Worm (Caenorhabditis elegans) whole organism, L3 larva: ENCODE data around the gene nck-1.

Experiments used
- aly-2 ChIP-seq: fragments of 150-350 bp; optimal IDR thresholded peaks from 2 replicates; lab custom pipeline; 2014; ENCODE audit warnings: missing biosample characterization, missing genetic modification characterization
- ama-1 ChIP-seq: fragments of 150-350 bp; optimal IDR thresholded peaks from 2 replicates; lab custom pipeline; 2018
- ceh-82 ChIP-seq: fragments of 150-350 bp; optimal IDR thresholded peaks from 2 replicates; lab custom pipeline; 2014; ENCODE audit warnings: missing biosample characterization, missing genetic modification characterization
- egl-5 ChIP-seq: fragments of 150-350 bp; optimal IDR thresholded peaks from 2 replicates; lab custom pipeline; 2017; ENCODE audit warnings: missing biosample characterization, missing genetic modification reagents, missing genetic modification characterization, inconsistent platforms
- elt-2 ChIP-seq: sonication (generic microtip); optimal IDR thresholded peaks from 2 replicates; lab custom pipeline; 2016; ENCODE audit warnings: missing genetic modification reagents, mild to moderate bottlenecking, missing genetic modification characterization, missing compliant biosample characterization
- elt-3 ChIP-seq, 3 experiments: fragments of 150-350 bp in 1 of 3; sonication (generic microtip) in 2 of 3; optimal IDR thresholded peaks; 2 replicates in 2 of 3; 4 replicates in 1 of 3; lab custom pipeline; 2014 to 2017; ENCODE audit warnings: missing biosample characterization in 3 of 3, missing genetic modification characterization in 3 of 3
- eor-1 ChIP-seq, 2 experiments: fragments of 150-350 bp; optimal IDR thresholded peaks; 2 replicates each; lab custom pipeline; 2014 to 2018; ENCODE audit warnings: missing biosample characterization in 2 of 2, missing genetic modification characterization in 2 of 2
- fkh-10 ChIP-seq: sonication (generic microtip); optimal IDR thresholded peaks from 2 replicates; lab custom pipeline; 2017; ENCODE audit warnings: missing biosample characterization, missing genetic modification reagents, missing genetic modification characterization
- fos-1 ChIP-seq: fragments of 150-350 bp; optimal IDR thresholded peaks from 2 replicates; lab custom pipeline; 2014; ENCODE audit warnings: missing biosample characterization, missing genetic modification characterization
- hmg-11 ChIP-seq: sonication (generic microtip); optimal IDR thresholded peaks from 2 replicates; lab custom pipeline; 2016; ENCODE audit warnings: missing genetic modification characterization, missing compliant biosample characterization
- lin-15B ChIP-seq: fragments of 150-350 bp; optimal IDR thresholded peaks from 2 replicates; lab custom pipeline; 2014; ENCODE audit warnings: missing biosample characterization, missing genetic modification characterization
- lin-39 ChIP-seq: fragments of 150-350 bp; optimal IDR thresholded peaks from 2 replicates; lab custom pipeline; 2018; ENCODE audit warnings: missing biosample characterization, missing genetic modification reagents, missing genetic modification characterization
- lsy-12 ChIP-seq: sonication (generic microtip); optimal IDR thresholded peaks from 2 replicates; lab custom pipeline; 2016; ENCODE audit warnings: mild to moderate bottlenecking, missing genetic modification characterization, missing compliant biosample characterization
- mdl-1 ChIP-seq: fragments of 150-350 bp; optimal IDR thresholded peaks from 2 replicates; lab custom pipeline; 2014; ENCODE audit warnings: missing biosample characterization, missing genetic modification characterization
- mml-1 ChIP-seq: fragments of 150-350 bp; sonication (generic microtip); optimal IDR thresholded peaks from 3 replicates; lab custom pipeline; 2014; ENCODE audit warnings: missing biosample characterization, missing genetic modification characterization
- nfya-1 ChIP-seq: sonication (generic microtip); optimal IDR thresholded peaks from 2 replicates; lab custom pipeline; 2017; ENCODE audit warnings: missing genetic modification characterization, mild to moderate bottlenecking, missing compliant biosample characterization, antibody characterized with exemption, moderate library complexity; ENCODE audit not compliant: insufficient read depth
- nhr-11 ChIP-seq: fragments of 150-350 bp; optimal IDR thresholded peaks from 2 replicates; lab custom pipeline; 2014; ENCODE audit warnings: missing biosample characterization, missing genetic modification characterization
- nhr-23 ChIP-seq: fragments of 150-350 bp; optimal IDR thresholded peaks from 2 replicates; lab custom pipeline; 2014; ENCODE audit warnings: missing biosample characterization, missing genetic modification reagents, missing genetic modification characterization
- nhr-25 ChIP-seq: sonication (generic microtip); optimal IDR thresholded peaks from 2 replicates; lab custom pipeline; 2017; ENCODE audit warnings: missing biosample characterization, missing genetic modification characterization
- nhr-43 ChIP-seq: sonication (generic microtip); optimal IDR thresholded peaks from 2 replicates; lab custom pipeline; 2016; ENCODE audit warnings: mild to moderate bottlenecking, missing genetic modification characterization, missing compliant biosample characterization; ENCODE audit not compliant: poor library complexity, severe bottlenecking
- nhr-77 ChIP-seq: fragments of 150-350 bp; optimal IDR thresholded peaks from 2 replicates; lab custom pipeline; 2014; ENCODE audit warnings: missing biosample characterization, missing genetic modification characterization
- pha-4 ChIP-seq: fragments of 150-350 bp; optimal IDR thresholded peaks from 2 replicates; lab custom pipeline; 2014; ENCODE audit warnings: missing biosample characterization, missing genetic modification reagents, missing genetic modification characterization
- pqm-1 ChIP-seq: fragments of 150-350 bp; optimal IDR thresholded peaks from 2 replicates; lab custom pipeline; 2017; ENCODE audit warnings: missing biosample characterization, missing genetic modification characterization, inconsistent platforms
- tbx-2 ChIP-seq: sonication (generic microtip); optimal IDR thresholded peaks from 2 replicates; lab custom pipeline; 2016; ENCODE audit warnings: mild to moderate bottlenecking, missing genetic modification characterization, missing compliant biosample characterization
- unc-39 ChIP-seq: sonication (generic microtip); optimal IDR thresholded peaks from 4 replicates; lab custom pipeline; 2017; ENCODE audit warnings: missing biosample characterization, missing genetic modification characterization
- unc-62 ChIP-seq: fragments of 150-350 bp; sonication (generic microtip); optimal IDR thresholded peaks from 4 replicates; lab custom pipeline; 2014; ENCODE audit warnings: missing biosample characterization, missing genetic modification reagents, missing genetic modification characterization
- ztf-4 ChIP-seq: fragments of 150-350 bp; optimal IDR thresholded peaks from 2 replicates; lab custom pipeline; 2014; ENCODE audit warnings: missing biosample characterization, missing genetic modification characterization

Gene nck-1

DNA sequence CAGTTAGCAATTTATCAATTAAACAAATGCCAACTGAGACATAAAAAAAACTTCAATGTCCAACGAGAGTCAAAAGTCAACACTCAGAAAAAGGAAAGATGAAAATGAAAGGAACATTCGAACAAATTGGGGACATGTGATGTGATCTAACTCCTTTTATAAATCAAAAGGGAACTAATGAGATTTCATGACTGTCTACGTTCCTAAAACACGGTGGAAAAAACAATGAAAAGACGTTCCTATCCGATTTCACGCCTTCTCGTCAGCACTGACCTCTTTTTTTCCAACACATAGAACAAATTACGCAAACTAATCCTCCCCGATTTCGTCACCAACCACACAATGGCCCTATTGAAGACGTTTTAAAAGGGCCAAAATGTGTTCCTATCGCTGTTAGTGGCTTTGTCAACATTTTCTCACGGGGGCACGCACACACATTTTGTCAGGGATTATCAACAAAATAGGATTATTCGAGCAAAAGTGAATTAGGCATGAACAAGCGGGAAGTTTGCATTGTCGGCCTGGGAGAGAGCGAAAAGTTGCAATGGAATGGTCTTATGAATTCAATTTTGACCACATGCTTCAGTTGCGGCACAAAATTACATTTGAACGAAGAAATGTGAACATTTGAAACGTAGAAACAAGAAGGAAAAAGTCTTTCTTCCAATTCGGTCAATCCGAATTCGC, 6.1 kb upstream of the nck-1 start:
- TF ChIP-seq hmg-11 (tag; lab: Kevin White, UChicago) = peak; percentile 0
- TF ChIP-seq nhr-23 = peak; percentile 78
- peak; percentile 38 for TF ChIP-seq egl-5 (tag; lab: Kevin White, UChicago)
- no peak for TF ChIP-seq mml-1 (tag; lab: Kevin White, UChicago)

ce11 chrX:4157896-4158295, 4.7 kb upstream of the nck-1 start:
- TF ChIP-seq mdl-1 (tag; lab: Kevin White, UChicago) = no peak
- TF ChIP-seq nhr-43 (tag; lab: Kevin White, UChicago) = no peak
- peak; percentile 56 for TF ChIP-seq lin-39 (tag; lab: Kevin White, UChicago)
- peak; percentile 26 for TF ChIP-seq unc-62 (GFP tag; lab: Kevin White, UChicago)
- TF ChIP-seq nhr-23 = peak; percentile 25
- peak; percentile 35 for TF ChIP-seq nfya-1
- no peak for TF ChIP-seq nhr-77 (tag; lab: Kevin White, UChicago)
- peak; percentile 34 for TF ChIP-seq hmg-11 (tag; lab: Kevin White, UChicago)
- TF ChIP-seq ama-1 (lab: Kevin White, UChicago) = peak; percentile 49
- TF ChIP-seq fos-1 = no peak
- no peak for TF ChIP-seq nhr-11 (tag; lab: Kevin White, UChicago)
- TF ChIP-seq, all 47 proteins: peak for 6

- TF ChIP-seq lin-39 (tag; lab: Kevin White, UChicago) (peak; percentile 92), egl-5 (tag; lab: Kevin White, UChicago) (peak; percentile 82), mml-1 (tag; lab: Kevin White, UChicago) (no peak), nfya-1 (peak; percentile 24)
- TF ChIP-seq, all 47 proteins: peak for 3
Observed at ce11 chrX:4154784-4155183, 1.5 kb upstream of the nck-1 start.

DNA sequence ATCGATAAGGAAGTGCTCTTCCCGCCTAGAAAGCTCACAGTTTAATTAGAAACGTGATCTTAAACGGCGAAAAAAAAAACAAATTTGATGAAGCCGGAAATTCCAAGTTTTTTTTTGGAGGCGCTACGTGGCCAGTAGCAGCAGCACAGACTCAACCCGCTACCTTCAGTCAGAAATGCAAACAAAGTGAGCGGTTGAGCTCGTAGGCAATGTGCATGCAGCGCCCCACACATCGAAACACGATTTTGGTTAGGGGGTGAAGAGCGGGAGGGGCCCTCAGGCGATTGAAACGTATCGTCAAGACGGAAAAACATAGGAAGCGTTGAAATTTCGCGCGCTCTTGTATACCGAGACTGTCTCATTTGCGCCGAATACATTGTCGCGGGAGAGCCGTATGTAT, 2.0 kb downstream of the nck-1 start:
- no peak for TF ChIP-seq ceh-82

DNA sequence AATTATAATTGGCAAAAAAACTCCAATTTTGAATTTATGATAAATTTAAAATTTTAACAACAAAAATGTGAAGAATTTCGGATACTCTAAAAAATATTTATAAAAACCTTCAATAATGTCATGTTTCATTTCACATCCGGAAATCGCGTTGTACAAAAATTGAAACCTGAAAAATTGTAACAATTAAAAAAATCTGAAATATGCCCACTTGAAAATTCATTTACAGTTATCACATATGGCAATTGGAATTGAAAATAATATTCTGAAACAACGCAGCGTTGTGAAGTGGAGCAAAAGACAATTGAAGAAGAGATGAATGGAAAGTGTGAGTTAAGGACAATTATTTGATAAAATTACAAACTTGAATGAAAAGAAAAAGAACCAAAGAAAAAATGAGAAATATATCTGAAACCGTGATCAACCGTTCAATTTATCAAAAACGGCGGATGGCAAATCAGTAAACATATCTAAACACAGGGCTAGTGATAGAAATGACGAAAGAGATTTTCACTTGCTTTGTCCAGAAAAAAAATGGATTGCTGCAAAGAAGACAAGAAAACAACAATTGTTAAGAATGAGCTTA, 4.7 kb downstream of the nck-1 start:
- TF ChIP-seq unc-62 (GFP tag; lab: Kevin White, UChicago) = no peak
- peak; percentile 16 for TF ChIP-seq nhr-43 (tag; lab: Kevin White, UChicago)
- TF ChIP-seq, all 47 proteins: peak for 1

ce11 chrX:4147600-4148448, 5.4 kb downstream of the nck-1 start:
- peak; percentile 1 for TF ChIP-seq elt-2 (tag; lab: Kevin White, UChicago)
- TF ChIP-seq ama-1 (lab: Kevin White, UChicago) = peak; percentile 97
- TF ChIP-seq lsy-12 (tag; lab: Kevin White, UChicago) = peak; percentile 23
- TF ChIP-seq nhr-43 (tag; lab: Kevin White, UChicago) = peak; percentile 54
- TF ChIP-seq nfya-1 = peak; percentile 67
- TF ChIP-seq eor-1 (tag; optimal IDR thresholded peaks at IDR 0.05; lab: Kevin White, UChicago) = no peak
- peak; percentile 92 for TF ChIP-seq ztf-4 (tag; lab: Kevin White, UChicago)
- TF ChIP-seq fkh-10 = no peak
- no peak for TF ChIP-seq pqm-1 (tag; lab: Kevin White, UChicago)
- peak; percentile 28 for TF ChIP-seq aly-2
- no peak for TF ChIP-seq lin-15B
- peak in 1 of 3 experiments; percentile 69 for TF ChIP-seq elt-3 (tag; optimal IDR thresholded peaks at IDR 0.05; lab: Kevin White, UChicago)
- TF ChIP-seq nhr-25 (tag; lab: Kevin White, UChicago) = peak; percentile 89
- no peak for TF ChIP-seq unc-39
- TF ChIP-seq nhr-23 = peak; percentile 55
- peak; percentile 38 for TF ChIP-seq pha-4 (tag; lab: Kevin White, UChicago)
- no peak for TF ChIP-seq nhr-11 (tag; lab: Kevin White, UChicago)
- TF ChIP-seq tbx-2 (tag; lab: Kevin White, UChicago) = peak; percentile 19
- no peak for TF ChIP-seq nhr-77 (tag; lab: Kevin White, UChicago)
- TF ChIP-seq, all 47 proteins: peak for 12
